Worm (Caenorhabditis elegans): Measurements from ENCODE around the gene Y57G7A.1.

Y57G7A.1 gene

DNA sequence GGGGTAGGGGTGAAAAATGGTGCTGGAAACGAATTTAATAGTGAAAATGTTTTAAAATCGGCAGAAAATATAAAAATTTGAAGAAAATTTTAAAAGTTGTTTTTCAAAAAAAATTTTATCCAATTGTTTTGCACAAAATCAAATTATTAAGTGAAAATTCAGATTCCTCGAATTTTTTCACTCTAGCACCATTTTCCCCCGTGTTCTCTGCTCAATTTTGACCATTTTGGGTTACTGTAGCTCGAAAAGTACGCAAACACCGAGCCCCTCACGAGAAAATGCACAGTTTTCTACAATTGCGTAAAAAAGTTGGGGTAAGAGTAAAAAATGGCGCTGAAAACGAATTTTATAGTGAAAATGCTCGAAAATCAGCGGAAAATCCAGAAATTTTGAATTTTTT lies 31.6 kb downstream of the Y57G7A.1 start:
- no peak for TF ChIP-seq cebp-2 (GFP tag; IDR thresholded peaks at IDR 0.05)
- TF ChIP-seq hrde-1 (tag; optimal IDR thresholded peaks at IDR 0.05; ENCODE audit: borderline replicate concordance), result no peak
- TF ChIP-seq snpc-3.4 (tag; optimal IDR thresholded peaks at IDR 0.05), result no peak
- TF ChIP-seq unc-62 (GFP tag; optimal IDR thresholded peaks at IDR 0.05), result no peak
- TF ChIP-seq dpl-1 (GFP tag; optimal IDR thresholded peaks at IDR 0.05), result no peak
- no peak for TF ChIP-seq egl-44 (GFP tag; IDR thresholded peaks at IDR 0.05)
- TF ChIP-seq zfh-2 (GFP tag; conservative IDR thresholded peaks at IDR 0.05), result no peak
- no peak for TF ChIP-seq nhr-80 (tag; optimal IDR thresholded peaks at IDR 0.05)
- no peak for TF ChIP-seq akir-1 (GFP tag; optimal IDR thresholded peaks at IDR 0.05)
- no peak for TF ChIP-seq T07F8.4 (tag; optimal IDR thresholded peaks at IDR 0.05)
- no peak for TF ChIP-seq lag-1 (GFP tag; IDR thresholded peaks at IDR 0.05)
- TF ChIP-seq Y53F4B.3 (GFP tag; IDR thresholded peaks at IDR 0.05), result no peak
- TF ChIP-seq lin-40 (tag; optimal IDR thresholded peaks at IDR 0.05), result no peak
- TF ChIP-seq nfya-1 (tag; optimal IDR thresholded peaks at IDR 0.05; ENCODE audit: borderline replicate concordance, insufficient read depth), result no peak
- TF ChIP-seq cebp-1 (GFP tag; IDR thresholded peaks at IDR 0.05), result no peak
- TF ChIP-seq cebp-1 (tag; optimal IDR thresholded peaks at IDR 0.05), result no peak
- no peak for TF ChIP-seq attf-5 (GFP tag; optimal IDR thresholded peaks at IDR 0.05)
- TF ChIP-seq mel-28 (tag; optimal IDR thresholded peaks at IDR 0.05; ENCODE audit: borderline replicate concordance), result no peak
- no peak for TF ChIP-seq nfyb-1 (GFP tag; IDR thresholded peaks at IDR 0.05)

- TF ChIP-seq hsf-1 (GFP tag; IDR thresholded peaks at IDR 0.05) (no peak), lin-35 (GFP tag; optimal IDR thresholded peaks at IDR 0.05) (no peak), nfyb-1 (GFP tag; IDR thresholded peaks at IDR 0.05) (0 out of 2 replicates have a peak, but pooled peaks have one; percentile 30), Y56A3A.18 (GFP tag; IDR thresholded peaks at IDR 0.05) (no peak), mxl-1 (tag; optimal IDR thresholded peaks at IDR 0.05) (no peak)
Observed at ce11 chrII:1338196-1338595, 39.9 kb downstream of the Y57G7A.1 start.

ce11 chrII:1340049-1340448 lies 41.8 kb downstream of the Y57G7A.1 start:
- TF ChIP-seq rpc-1 (optimal IDR thresholded peaks at IDR 0.05), result no peak
- peak; percentile 7 for TF ChIP-seq rpc-1 (tag; optimal IDR thresholded peaks at IDR 0.05)
- no peak for TF ChIP-seq aptf-3 (GFP tag; IDR thresholded peaks at IDR 0.05)

DNA sequence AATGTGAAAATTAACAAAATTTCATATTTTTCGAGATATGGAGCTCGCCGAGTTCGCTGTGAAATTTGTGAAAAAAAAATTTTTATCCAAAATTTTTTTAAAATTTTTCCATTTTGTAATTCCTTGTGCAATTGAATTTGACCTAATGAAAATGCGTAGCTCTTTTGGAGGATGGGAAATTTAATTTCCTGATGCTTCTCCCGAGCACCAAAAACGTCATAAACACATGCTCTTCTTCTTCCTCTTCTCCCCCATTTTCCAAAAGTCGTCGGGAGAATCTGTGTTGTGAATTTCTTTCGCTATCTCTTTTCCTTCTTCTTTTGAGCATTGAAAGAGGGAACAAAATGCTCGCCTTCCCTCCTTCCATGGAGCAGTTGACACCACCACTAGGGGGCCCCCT lies 43.1 kb downstream of the Y57G7A.1 start:
- TF ChIP-seq F57C9.4 (tag; optimal IDR thresholded peaks at IDR 0.05) (no peak), Y53G8AR.9 (GFP tag; conservative IDR thresholded peaks at IDR 0.05) (no peak), gei-17 (GFP tag; optimal IDR thresholded peaks at IDR 0.05) (no peak), tbx-9 (tag; optimal IDR thresholded peaks at IDR 0.05; ENCODE audit: borderline replicate concordance) (no peak), let-607 (tag; optimal IDR thresholded peaks at IDR 0.05) (no peak), sdz-38 (tag; optimal IDR thresholded peaks at IDR 0.05) (no peak), ZK185.1 (tag; optimal IDR thresholded peaks at IDR 0.05; ENCODE audit: poor library complexity, severe bottlenecking) (no peak), nfyb-1 (GFP tag; IDR thresholded peaks at IDR 0.05) (no peak), ztf-28 (GFP tag; IDR thresholded peaks at IDR 0.05) (no peak), akir-1 (GFP tag; optimal IDR thresholded peaks at IDR 0.05) (no peak), zim-3 (tag; optimal IDR thresholded peaks at IDR 0.05) (no peak), ets-4 (GFP tag; optimal IDR thresholded peaks at IDR 0.05) (no peak), ama-1 (optimal IDR thresholded peaks at IDR 0.05) (no peak), ama-1 (GFP tag; optimal IDR thresholded peaks at IDR 0.05) (no peak), ceh-40 (GFP tag; IDR thresholded peaks at IDR 0.05) (no peak), snpc-4 (GFP tag; optimal IDR thresholded peaks at IDR 0.05) (no peak), snpc-4 (tag; optimal IDR thresholded peaks at IDR 0.05) (no peak), F57A8.1 (GFP tag; optimal IDR thresholded peaks at IDR 0.05) (no peak), lag-1 (GFP tag; IDR thresholded peaks at IDR 0.05) (no peak), D2030.7 (GFP tag; IDR thresholded peaks at IDR 0.05) (no peak), B0019.2 (GFP tag; conservative IDR thresholded peaks at IDR 0.05) (no peak), fkh-3 (tag; optimal IDR thresholded peaks at IDR 0.05) (no peak)
